Fruit fly (Drosophila melanogaster) whole organism, prepupa: ENCODE results near the gene dre4.

ENCODE experiments used
- CG34406 ChIP-seq: fragments of 200-800 bp; sonication (Bioruptor generic); optimal IDR thresholded peaks from 3 replicates; lab custom pipeline; 2016; ENCODE audit warnings: missing biosample characterization, missing genetic modification characterization
- CG6854 ChIP-seq: fragments of 200-800 bp; sonication (Bioruptor generic); optimal IDR thresholded peaks from 2 replicates; lab custom pipeline; 2017; ENCODE audit warnings: missing biosample characterization, mild to moderate bottlenecking, missing genetic modification characterization
- CG9139 ChIP-seq: fragments of 200-800 bp; sonication (Bioruptor generic); optimal IDR thresholded peaks from 3 replicates; lab custom pipeline; 2017; ENCODE audit warnings: missing biosample characterization, mild to moderate bottlenecking, missing genetic modification characterization
- Hr39 ChIP-seq: fragments of 200-800 bp; sonication (Bioruptor generic); optimal IDR thresholded peaks from 2 replicates; lab custom pipeline; 2016; ENCODE audit warnings: missing biosample characterization, missing genetic modification characterization
- Met ChIP-seq: fragments of 200-800 bp; sonication (Bioruptor generic); optimal IDR thresholded peaks from 3 replicates; lab custom pipeline; 2016; ENCODE audit warnings: missing biosample characterization, missing genetic modification characterization
- achi ChIP-seq: fragments of 200-800 bp; sonication (Bioruptor generic); optimal IDR thresholded peaks from 3 replicates; lab custom pipeline; 2016; ENCODE audit warnings: missing biosample characterization, missing genetic modification characterization
- cyc ChIP-seq: fragments of 200-800 bp; sonication (Bioruptor generic); optimal IDR thresholded peaks from 3 replicates; lab custom pipeline; 2016; ENCODE audit warnings: missing biosample characterization, missing genetic modification characterization
- dsx ChIP-seq: fragments of 200-800 bp; optimal IDR thresholded peaks from 3 replicates; lab custom pipeline; 2019; ENCODE audit warnings: missing biosample characterization, mild to moderate bottlenecking, missing genetic modification characterization, moderate library complexity; ENCODE audit not compliant: poor library complexity, severe bottlenecking
- eg ChIP-seq: fragments of 200-800 bp; sonication (Bioruptor generic); IDR thresholded peaks from 3 replicates; pipeline ENCODE4 v1.3.6; 2022; ENCODE audit warnings: missing biosample characterization, missing genetic modification characterization

- TF ChIP-seq achi (GFP tag; lab: Kevin White, UChicago) (no peak), Hr39 (GFP tag; lab: Kevin White, UChicago) (no peak), CG9139 (GFP tag; lab: Kevin White, UChicago) (no peak), CG34406 (GFP tag; lab: Kevin White, UChicago) (no peak), dsx (no peak), Met (GFP tag; lab: Kevin White, UChicago) (no peak), eg (no peak), cyc (no peak), CG6854 (no peak)
Measured at dm6 chr3L:1914668-1915067, 38.6 kb upstream of the dre4 start.
